Fruit fly (Drosophila melanogaster) whole organism, embryonic: ENCODE measurements around the gene Edg91.

Experiments
- Asciz ChIP-seq: fragments of 200-800 bp; sonication (Bioruptor generic); optimal IDR thresholded peaks from 2 replicates; lab custom pipeline; 2017; ENCODE audit warnings: missing biosample characterization, mild to moderate bottlenecking, missing genetic modification characterization, missing genetic modification reagents
- Atf6 ChIP-seq: fragments of 200-800 bp; sonication (Bioruptor generic); IDR thresholded peaks from 2 replicates; pipeline ENCODE4 v1.3.6; 2022; ENCODE audit warnings: missing biosample characterization, missing genetic modification characterization
- Bdp1 ChIP-seq: fragments of 200-800 bp; sonication (Bioruptor generic); optimal IDR thresholded peaks from 3 replicates; lab custom pipeline; 2016; ENCODE audit warnings: missing biosample characterization, missing genetic modification characterization
- Bgb ChIP-seq: fragments of 200-800 bp; sonication (Bioruptor generic); IDR thresholded peaks from 2 replicates; pipeline ENCODE4 v1.3.6; 2022; ENCODE audit warnings: missing biosample characterization, missing genetic modification characterization; ENCODE audit not compliant: partially characterized antibody
- CG1233 ChIP-seq: fragments of 200-800 bp; sonication (Bioruptor generic); optimal IDR thresholded peaks from 4 replicates; lab custom pipeline; 2018; ENCODE audit warnings: missing biosample characterization, mild to moderate bottlenecking, missing genetic modification characterization
- CG13287 ChIP-seq: fragments of 200-800 bp; sonication (Bioruptor generic); IDR thresholded peaks from 2 replicates; pipeline ENCODE4 v1.3.6; 2022; ENCODE audit warnings: missing biosample characterization, missing genetic modification characterization; ENCODE audit not compliant: partially characterized antibody
- CG13296 ChIP-seq: fragments of 200-800 bp; sonication (Bioruptor generic); optimal IDR thresholded peaks from 3 replicates; lab custom pipeline; 2018; ENCODE audit warnings: missing biosample characterization, mild to moderate bottlenecking, missing genetic modification characterization
- CG14014 ChIP-seq: fragments of 200-800 bp; sonication (Bioruptor generic); IDR thresholded peaks from 2 replicates; pipeline ENCODE4 v1.3.6; 2022; ENCODE audit warnings: missing biosample characterization, missing genetic modification characterization
- CG15011 ChIP-seq: fragments of 200-800 bp; sonication (Bioruptor generic); optimal IDR thresholded peaks from 3 replicates; lab custom pipeline; 2018; ENCODE audit warnings: missing biosample characterization, mild to moderate bottlenecking, missing genetic modification characterization
- CG15601 ChIP-seq: fragments of 200-800 bp; sonication (Bioruptor generic); optimal IDR thresholded peaks from 3 replicates; lab custom pipeline; 2019; ENCODE audit warnings: missing biosample characterization, mild to moderate bottlenecking, missing genetic modification characterization, moderate library complexity
- CG17361 ChIP-seq: fragments of 200-800 bp; sonication (Bioruptor generic); IDR thresholded peaks from 3 replicates; pipeline ENCODE4 v1.3.6; 2022; ENCODE audit warnings: missing biosample characterization, missing genetic modification characterization
- CG30431 ChIP-seq: fragments of 200-800 bp; sonication (Bioruptor generic); optimal IDR thresholded peaks from 2 replicates; lab custom pipeline; 2017; ENCODE audit warnings: missing biosample characterization, missing genetic modification characterization
- CG31224 ChIP-seq: fragments of 200-800 bp; sonication (Bioruptor generic); IDR thresholded peaks from 2 replicates; pipeline ENCODE4 v1.3.6; 2022; ENCODE audit warnings: missing biosample characterization, missing genetic modification characterization
- CG3163 ChIP-seq: fragments of 200-800 bp; sonication (Bioruptor generic); optimal IDR thresholded peaks from 3 replicates; lab custom pipeline; 2016; ENCODE audit warnings: missing biosample characterization, missing genetic modification characterization
- CG3407 ChIP-seq: fragments of 200-800 bp; sonication (Bioruptor generic); optimal IDR thresholded peaks from 2 replicates; lab custom pipeline; 2018; ENCODE audit warnings: missing biosample characterization, mild to moderate bottlenecking, missing genetic modification characterization
- CG34224 ChIP-seq: fragments of 200-800 bp; sonication (Bioruptor generic); IDR thresholded peaks from 3 replicates; pipeline ENCODE4 v1.3.6; 2022; ENCODE audit warnings: missing biosample characterization, missing genetic modification characterization; ENCODE audit not compliant: partially characterized antibody
- CG42726 ChIP-seq: fragments of 200-800 bp; sonication (Bioruptor generic); IDR thresholded peaks from 2 replicates; pipeline ENCODE4 v1.3.6; 2022; ENCODE audit warnings: missing biosample characterization, missing genetic modification characterization; ENCODE audit not compliant: partially characterized antibody
- CG6272 ChIP-seq: fragments of 200-800 bp; sonication (Bioruptor generic); IDR thresholded peaks from 2 replicates; pipeline ENCODE4 v1.3.6; 2022; ENCODE audit warnings: missing biosample characterization, missing genetic modification characterization
- CG6765 ChIP-seq: fragments of 200-800 bp; sonication (Bioruptor generic); optimal IDR thresholded peaks from 3 replicates; lab custom pipeline; 2017; ENCODE audit warnings: missing biosample characterization, mild to moderate bottlenecking, missing genetic modification characterization
- CG6791 ChIP-seq: fragments of 200-800 bp; sonication (Bioruptor generic); IDR thresholded peaks from 3 replicates; pipeline ENCODE4 v1.3.6; 2022; ENCODE audit warnings: missing biosample characterization, missing genetic modification characterization; ENCODE audit not compliant: partially characterized antibody
- CG7745 ChIP-seq: fragments of 200-800 bp; sonication (Bioruptor generic); optimal IDR thresholded peaks from 2 replicates; lab custom pipeline; 2018; ENCODE audit warnings: missing biosample characterization, mild to moderate bottlenecking, missing genetic modification characterization, moderate library complexity
- CG8765 ChIP-seq: fragments of 200-800 bp; sonication (Bioruptor generic); IDR thresholded peaks from 2 replicates; pipeline ENCODE4 v1.3.6; 2022; ENCODE audit warnings: missing biosample characterization, missing genetic modification characterization
- Dll ChIP-seq: fragments of 200-800 bp; sonication (Bioruptor generic); IDR thresholded peaks from 4 replicates; pipeline ENCODE4 v1.3.6; 2022; ENCODE audit warnings: missing biosample characterization, missing genetic modification characterization; ENCODE audit not compliant: partially characterized antibody
- E2f1 ChIP-seq: fragments of 200-800 bp; sonication (Bioruptor generic); IDR thresholded peaks from 2 replicates; pipeline ENCODE4 v1.3.6; 2022; ENCODE audit warnings: missing biosample characterization, missing genetic modification characterization
- Fer3 ChIP-seq: fragments of 200-800 bp; sonication (Bioruptor generic); optimal IDR thresholded peaks from 2 replicates; lab custom pipeline; 2018; ENCODE audit warnings: missing biosample characterization, mild to moderate bottlenecking, missing genetic modification characterization, moderate library complexity
- HLH4C ChIP-seq: fragments of 200-800 bp; sonication (Bioruptor generic); IDR thresholded peaks from 3 replicates; pipeline ENCODE4 v1.3.6; 2022; ENCODE audit warnings: missing biosample characterization, missing genetic modification characterization; ENCODE audit not compliant: partially characterized antibody
- MESR4 ChIP-seq: fragments of 200-800 bp; sonication (Bioruptor generic); optimal IDR thresholded peaks from 2 replicates; lab custom pipeline; 2018; ENCODE audit warnings: missing biosample characterization, mild to moderate bottlenecking, missing genetic modification characterization, moderate library complexity
- Mad ChIP-seq: fragments of 200-800 bp; sonication (Bioruptor generic); optimal IDR thresholded peaks from 2 replicates; lab custom pipeline; 2016; ENCODE audit warnings: missing biosample characterization, missing genetic modification characterization
- Med ChIP-seq: fragments of 200-800 bp; sonication (Bioruptor generic); peaks from one replicate; lab custom pipeline; 2016; ENCODE audit warnings: missing biosample characterization, missing genetic modification characterization, mild to moderate bottlenecking, inconsistent platforms, moderate library complexity
- NfI ChIP-seq: fragments of 200-800 bp; sonication (Bioruptor generic); optimal IDR thresholded peaks from 3 replicates; lab custom pipeline; 2018; ENCODE audit warnings: missing biosample characterization, mild to moderate bottlenecking, missing genetic modification characterization, moderate library complexity
- Opbp ChIP-seq: fragments of 200-800 bp; sonication (Bioruptor generic); IDR thresholded peaks from 3 replicates; pipeline ENCODE4 v1.3.6; 2022; ENCODE audit warnings: missing biosample characterization, missing genetic modification characterization; ENCODE audit not compliant: partially characterized antibody
- Scr ChIP-seq: fragments of 200-800 bp; sonication (Bioruptor generic); IDR thresholded peaks from 2 replicates; pipeline ENCODE4 v1.3.6; 2022; ENCODE audit warnings: missing biosample characterization, missing genetic modification characterization; ENCODE audit not compliant: partially characterized antibody
- amos ChIP-seq: fragments of 200-800 bp; sonication (Bioruptor generic); IDR thresholded peaks from 2 replicates; pipeline ENCODE4 v1.3.6; 2022; ENCODE audit warnings: missing biosample characterization, missing genetic modification characterization; ENCODE audit not compliant: partially characterized antibody
- aop ChIP-seq: fragments of 200-800 bp; sonication (Bioruptor generic); IDR thresholded peaks from 2 replicates; pipeline ENCODE4 v1.3.6; 2022; ENCODE audit warnings: missing biosample characterization, missing genetic modification characterization
- ase ChIP-seq: fragments of 200-800 bp; sonication (Bioruptor generic); IDR thresholded peaks from 3 replicates; pipeline ENCODE4 v1.3.6; 2022; ENCODE audit warnings: missing biosample characterization, missing genetic modification characterization
- chinmo ChIP-seq: fragments of 200-800 bp; sonication (Bioruptor generic); IDR thresholded peaks from 4 replicates; pipeline ENCODE4 v1.3.6; 2022; ENCODE audit warnings: missing biosample characterization, missing genetic modification characterization; ENCODE audit not compliant: partially characterized antibody
- ci ChIP-seq: fragments of 200-800 bp; sonication (Bioruptor generic); IDR thresholded peaks from 3 replicates; pipeline ENCODE4 v1.3.6; 2022; ENCODE audit warnings: missing biosample characterization, missing genetic modification characterization
- dmrt99B ChIP-seq: fragments of 200-800 bp; sonication (Bioruptor generic); optimal IDR thresholded peaks from 2 replicates; lab custom pipeline; 2018; ENCODE audit warnings: missing biosample characterization, mild to moderate bottlenecking, missing genetic modification characterization, moderate library complexity
- dysf ChIP-seq: fragments of 200-800 bp; sonication (Bioruptor generic); IDR thresholded peaks from 3 replicates; pipeline ENCODE4 v1.3.6; 2022; ENCODE audit warnings: missing biosample characterization, missing genetic modification characterization
- en ChIP-seq: fragments of 200-800 bp; sonication (Bioruptor generic); optimal IDR thresholded peaks from 2 replicates; lab custom pipeline; 2016; ENCODE audit warnings: missing biosample characterization, missing genetic modification characterization
- gfzf ChIP-seq: fragments of 200-800 bp; sonication (Bioruptor generic); optimal IDR thresholded peaks from 2 replicates; lab custom pipeline; 2016; ENCODE audit warnings: missing biosample characterization, mild to moderate bottlenecking, missing genetic modification characterization, moderate library complexity
- lilli ChIP-seq: fragments of 200-800 bp; sonication (Bioruptor generic); optimal IDR thresholded peaks from 3 replicates; lab custom pipeline; 2016; ENCODE audit warnings: missing biosample characterization, missing genetic modification characterization
- lov ChIP-seq, 2 experiments: fragments of 200-800 bp in 1 of 2; fragments of >200 bp in 1 of 2; sonication (Bioruptor generic) in 1 of 2; IDR thresholded peaks in 1 of 2; optimal IDR thresholded peaks in 1 of 2; 2 replicates in 1 of 2; 3 replicates in 1 of 2; pipeline versions ENCODE4 v1.3.6 to Lab custom; 2017 to 2022; ENCODE audit warnings: missing biosample characterization in 1 of 2, missing genetic modification characterization in 1 of 2
- luna ChIP-seq: fragments of 200-800 bp; sonication (Bioruptor generic); optimal IDR thresholded peaks from 2 replicates; lab custom pipeline; 2016; ENCODE audit warnings: missing biosample characterization, missing genetic modification characterization
- nerfin-2 ChIP-seq: fragments of 200-800 bp; sonication (Bioruptor generic); IDR thresholded peaks from 2 replicates; pipeline ENCODE4 v1.3.6; 2022; ENCODE audit warnings: missing biosample characterization, missing genetic modification characterization; ENCODE audit not compliant: partially characterized antibody
- pzg ChIP-seq: fragments of 200-800 bp; sonication (Bioruptor generic); optimal IDR thresholded peaks from 3 replicates; lab custom pipeline; 2018; ENCODE audit warnings: missing biosample characterization, mild to moderate bottlenecking, missing genetic modification characterization, moderate library complexity
- run ChIP-seq: fragments of 200-800 bp; sonication (Bioruptor generic); optimal IDR thresholded peaks from 3 replicates; lab custom pipeline; 2018; ENCODE audit warnings: missing biosample characterization, mild to moderate bottlenecking, missing genetic modification characterization
- tna ChIP-seq: fragments of 200-800 bp; sonication (Bioruptor generic); IDR thresholded peaks from 2 replicates; pipeline ENCODE4 v1.3.6; 2022; ENCODE audit warnings: missing biosample characterization, missing genetic modification characterization; ENCODE audit not compliant: partially characterized antibody
- vfl ChIP-seq: fragments of 200-800 bp; sonication (Bioruptor generic); optimal IDR thresholded peaks from 2 replicates; lab custom pipeline; 2016; ENCODE audit warnings: missing biosample characterization, missing genetic modification characterization

Edg91 gene

DNA sequence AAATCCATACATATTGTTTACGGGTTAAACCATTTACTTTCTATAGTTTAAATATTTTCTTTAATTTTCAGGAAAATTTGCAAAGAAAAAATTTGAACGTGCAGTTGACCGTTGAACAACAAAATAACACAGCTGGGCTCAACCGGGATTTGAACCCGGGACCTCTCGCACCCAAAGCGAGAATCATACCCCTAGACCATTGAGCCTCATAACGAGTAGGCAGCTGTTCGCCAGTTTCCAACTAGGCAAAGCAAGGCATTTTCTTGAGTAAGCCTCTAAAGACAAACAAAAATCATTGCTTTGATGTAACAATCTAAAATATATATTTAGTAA is 6.6 kb upstream of the Edg91 start (continued):
- peak; percentile 90 for TF ChIP-seq tna (GFP tag; lab: Robert Waterston, UW)
- no peak for TF ChIP-seq CG15011 (GFP tag; lab: Kevin White, UChicago)
- no peak for TF ChIP-seq run
- no peak for TF ChIP-seq NfI (GFP tag; lab: Kevin White, UChicago)
- TF ChIP-seq CG6791 (GFP tag; lab: Robert Waterston, UW): peak; percentile 88
- no peak for TF ChIP-seq Atf6 (GFP tag; lab: Robert Waterston, UW)
- no peak for TF ChIP-seq CG3163 (GFP tag; lab: Kevin White, UChicago)
- no peak for TF ChIP-seq CG6272
- TF ChIP-seq Bgb: peak; percentile 81
- TF ChIP-seq ci (GFP tag; lab: Robert Waterston, UW): no peak
- TF ChIP-seq Scr: peak; percentile 78
- TF ChIP-seq dmrt99B (tag; lab: Kevin White, UChicago): peak; percentile 18
- TF ChIP-seq CG30431 (GFP tag; lab: Kevin White, UChicago): no peak
- no peak for TF ChIP-seq CG1233 (GFP tag; lab: Kevin White, UChicago)
- TF ChIP-seq pzg (GFP tag; lab: Kevin White, UChicago): no peak
- TF ChIP-seq aop (GFP tag; lab: Robert Waterston, UW): no peak
- no peak for TF ChIP-seq E2f1 (GFP tag; lab: Robert Waterston, UW)
- TF ChIP-seq lov (optimal IDR thresholded peaks at IDR 0.05; lab: Kevin White, UChicago): peak; percentile 40
- no peak for TF ChIP-seq lov (GFP tag; IDR thresholded peaks at IDR 0.05; lab: Robert Waterston, UW)
- peak; percentile 73; the same call in 3 of the 4 replicates for TF ChIP-seq Dll (GFP tag; lab: Robert Waterston, UW)
- TF ChIP-seq CG31224 (GFP tag; lab: Robert Waterston, UW): no peak
- peak; percentile 51 for TF ChIP-seq Med (GFP tag; lab: Kevin White, UChicago)
- TF ChIP-seq CG8765 (GFP tag; lab: Robert Waterston, UW): no peak
- TF ChIP-seq Fer3 (tag; lab: Kevin White, UChicago): no peak
- TF ChIP-seq CG13296 (GFP tag; lab: Kevin White, UChicago): no peak
- TF ChIP-seq CG17361 (GFP tag; lab: Robert Waterston, UW): no peak
- TF ChIP-seq Mad (GFP tag; lab: Kevin White, UChicago): no peak
- TF ChIP-seq MESR4 (GFP tag; lab: Kevin White, UChicago): no peak
- TF ChIP-seq CG15601 (tag; lab: Kevin White, UChicago): no peak
- peak; percentile 85 for TF ChIP-seq Opbp
- peak; percentile 42; the same call in 1 of the 3 replicates for TF ChIP-seq CG34224 (GFP tag; lab: Robert Waterston, UW)
- TF ChIP-seq lilli: no peak
- no peak for TF ChIP-seq dysf (GFP tag; lab: Robert Waterston, UW)
- TF ChIP-seq gfzf: no peak
- TF ChIP-seq Asciz: no peak
- TF ChIP-seq vfl: no peak
- no peak for TF ChIP-seq ase (GFP tag; lab: Robert Waterston, UW)
- TF ChIP-seq HLH4C (GFP tag; lab: Robert Waterston, UW): peak; percentile 79; the same call in 2 of the 3 replicates
- TF ChIP-seq en (GFP tag; lab: Kevin White, UChicago): no peak
- no peak for TF ChIP-seq luna
- peak; percentile 82 for TF ChIP-seq nerfin-2 (GFP tag; lab: Robert Waterston, UW)
- peak; percentile 68; the same call in 1 of the 4 replicates for TF ChIP-seq chinmo (GFP tag; lab: Robert Waterston, UW)
- peak; percentile 78 for TF ChIP-seq CG42726 (GFP tag; lab: Robert Waterston, UW)
- no peak for TF ChIP-seq CG14014
- no peak for TF ChIP-seq CG3407 (GFP tag; lab: Kevin White, UChicago)
- TF ChIP-seq Bdp1 (GFP tag; lab: Kevin White, UChicago): peak; percentile 99
- TF ChIP-seq CG6765: no peak
- TF ChIP-seq CG13287 (GFP tag; lab: Robert Waterston, UW): peak; percentile 42; the same call in 1 of the 2 replicates
- peak; percentile 32 for TF ChIP-seq CG7745
- TF ChIP-seq amos (GFP tag; lab: Robert Waterston, UW): peak; percentile 82
